Worm (Caenorhabditis elegans) whole organism, L1 larva: Measurements from ENCODE around the gene F19B10.3.

ENCODE experiments used
- ama-1 ChIP-seq: fragments of 150-350 bp; optimal IDR thresholded peaks from 2 replicates; lab custom pipeline; 2014
- ceh-8 ChIP-seq: fragments of 200-800 bp; sonication (Bioruptor generic); optimal IDR thresholded peaks from 2 replicates; lab custom pipeline; 2018; ENCODE audit warnings: mild to moderate bottlenecking, missing genetic modification characterization, moderate library complexity, missing compliant biosample characterization
- ces-1 ChIP-seq: fragments of 150-350 bp; optimal IDR thresholded peaks from 2 replicates; lab custom pipeline; 2014; ENCODE audit warnings: missing biosample characterization, missing genetic modification reagents, missing genetic modification characterization
- elt-3 ChIP-seq, 6 experiments: fragments of 150-350 bp in 1 of 6; sonication (generic microtip); optimal IDR thresholded peaks; 2 replicates each; lab custom pipeline; 2017 to 2018; ENCODE audit warnings: missing biosample characterization in 6 of 6, missing genetic modification characterization in 6 of 6, inconsistent platforms in 1 of 6
- lin-13 ChIP-seq: fragments of 150-350 bp; optimal IDR thresholded peaks from 2 replicates; lab custom pipeline; 2014; ENCODE audit warnings: missing biosample characterization, missing genetic modification reagents, missing genetic modification characterization
- mep-1 ChIP-seq: fragments of 150-350 bp; optimal IDR thresholded peaks from 2 replicates; lab custom pipeline; 2014; ENCODE audit warnings: missing biosample characterization, missing genetic modification characterization
- skn-1 ChIP-seq: fragments of 150-350 bp; optimal IDR thresholded peaks from 2 replicates; lab custom pipeline; 2014; ENCODE audit warnings: missing biosample characterization, missing genetic modification characterization
- sup-37 ChIP-seq: fragments of 200-800 bp; sonication (Bioruptor generic); optimal IDR thresholded peaks from 2 replicates; lab custom pipeline; 2018; ENCODE audit warnings: mild to moderate bottlenecking, missing genetic modification characterization, missing compliant biosample characterization
- unc-62 ChIP-seq: fragments of 150-350 bp; optimal IDR thresholded peaks from 2 replicates; lab custom pipeline; 2014; ENCODE audit warnings: missing biosample characterization, missing genetic modification reagents, missing genetic modification characterization

DNA sequence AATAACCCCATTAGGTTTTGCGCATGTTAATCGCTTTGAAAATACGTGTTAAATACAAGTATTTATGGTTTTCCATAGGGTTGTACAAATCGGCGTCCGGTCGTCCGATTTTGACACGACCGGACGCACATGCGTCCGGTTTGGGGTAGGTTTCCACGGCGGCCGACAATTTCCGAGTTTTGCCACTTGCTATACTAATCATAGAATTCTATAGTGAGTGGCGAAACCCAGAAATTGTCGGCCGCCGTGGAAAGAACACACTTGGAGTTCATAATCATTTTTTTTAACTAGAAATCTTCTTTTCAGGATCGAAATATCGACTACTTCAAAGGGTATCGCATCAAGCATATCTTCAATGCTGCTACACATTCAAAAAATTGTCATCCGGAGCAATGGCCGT, 29.8 kb upstream of the F19B10.3 start:
- TF ChIP-seq lin-13 (GFP tag; lab: Kevin White, UChicago) (no peak), sup-37 (GFP tag; lab: Kevin White, UChicago) (no peak), ces-1 (GFP tag; lab: Kevin White, UChicago) (no peak), unc-62 (GFP tag; lab: Kevin White, UChicago) (no peak), ceh-8 (GFP tag; lab: Kevin White, UChicago) (no peak), skn-1 (no peak), elt-3 (tag; optimal IDR thresholded peaks at IDR 0.05; lab: Kevin White, UChicago) (no peak), mep-1 (tag; lab: Kevin White, UChicago) (no peak), ama-1 (lab: Kevin White, UChicago) (no peak)
